Fruit fly (Drosophila melanogaster) whole organism, wandering third instar larva: Measurements from ENCODE around the gene L2HGDH.
A peak's percentile ranks its signal among the peaks of the same experiment; 100 is the strongest.

Source experiments
- Abd-B ChIP-seq: fragments of >200 bp; optimal IDR thresholded peaks from 2 replicates; lab custom pipeline; 2017; ENCODE audit warnings: missing biosample characterization, missing genetic modification characterization
- CG32264 ChIP-seq: fragments of 200-800 bp; sonication (Bioruptor generic); optimal IDR thresholded peaks from 2 replicates; lab custom pipeline; 2016; ENCODE audit warnings: missing biosample characterization, missing genetic modification characterization
- Dfd ChIP-seq: fragments of >200 bp; optimal IDR thresholded peaks from 2 replicates; lab custom pipeline; 2017; ENCODE audit warnings: missing biosample characterization, missing genetic modification characterization
- HLH106 ChIP-seq: fragments of 200-800 bp; optimal IDR thresholded peaks from 3 replicates; lab custom pipeline; 2019; ENCODE audit warnings: missing biosample characterization, mild to moderate bottlenecking, missing genetic modification characterization, moderate library complexity
- Hr78 ChIP-seq: fragments of >200 bp; optimal IDR thresholded peaks from 2 replicates; lab custom pipeline; 2017; ENCODE audit warnings: missing biosample characterization, missing genetic modification characterization
- Hr83 ChIP-seq: fragments of 200-300 bp; sonication (Bioruptor generic); optimal IDR thresholded peaks from 2 replicates; lab custom pipeline; 2016; ENCODE audit warnings: missing biosample characterization, mild to moderate bottlenecking, missing genetic modification characterization, moderate library complexity; ENCODE audit not compliant: poor library complexity, severe bottlenecking
- Mio ChIP-seq: sonication (Bioruptor generic); optimal IDR thresholded peaks from 2 replicates; lab custom pipeline; 2016; ENCODE audit warnings: missing biosample characterization, missing genetic modification characterization
- Rel ChIP-seq, 2 experiments: fragments of 200-800 bp; sonication (Bioruptor generic) in 1 of 2; optimal IDR thresholded peaks; 2 replicates in 1 of 2; 3 replicates in 1 of 2; lab custom pipeline; 2016 to 2019; ENCODE audit warnings: mild to moderate bottlenecking in 2 of 2, missing biosample characterization in 2 of 2, missing genetic modification characterization in 2 of 2, moderate library complexity in 1 of 2
- br ChIP-seq: fragments of 200-800 bp; sonication (Bioruptor generic); optimal IDR thresholded peaks from 2 replicates; lab custom pipeline; 2016; ENCODE audit warnings: missing biosample characterization, missing genetic modification characterization
- brk ChIP-seq: fragments of 200-800 bp; sonication (Bioruptor generic); optimal IDR thresholded peaks from 2 replicates; lab custom pipeline; 2016; ENCODE audit warnings: missing biosample characterization, mild to moderate bottlenecking, missing genetic modification characterization
- dmrt93B ChIP-seq: fragments of 200-800 bp; sonication (Bioruptor generic); optimal IDR thresholded peaks from 2 replicates; lab custom pipeline; 2018; ENCODE audit warnings: missing biosample characterization, mild to moderate bottlenecking, missing genetic modification characterization
- fru ChIP-seq: fragments of 200-800 bp; sonication (Bioruptor generic); optimal IDR thresholded peaks from 3 replicates; lab custom pipeline; 2016; ENCODE audit warnings: missing biosample characterization, mild to moderate bottlenecking, missing genetic modification characterization
- usp ChIP-seq: fragments of >200 bp; optimal IDR thresholded peaks from 2 replicates; lab custom pipeline; 2017; ENCODE audit warnings: missing biosample characterization, missing genetic modification characterization

DNA sequence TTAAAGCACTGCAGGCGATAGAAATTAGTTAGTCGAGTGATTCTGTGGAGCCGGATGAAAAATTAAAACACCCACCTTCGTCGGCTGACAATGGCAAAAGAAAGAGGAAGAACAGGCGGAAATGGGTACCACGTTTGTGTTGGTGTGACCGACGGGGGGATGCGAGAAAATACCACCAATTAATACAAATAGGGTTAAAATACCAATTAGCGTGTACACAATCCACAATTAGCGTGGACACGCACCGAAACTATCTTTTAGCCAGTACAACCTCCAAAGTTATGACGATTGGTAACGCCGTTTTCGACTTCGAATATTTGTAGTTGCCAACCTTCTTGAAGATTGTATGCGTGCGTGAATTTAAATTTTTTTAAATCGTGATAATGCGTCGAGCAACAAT lies 34.9 kb upstream of the L2HGDH start, which contains the start of gene RpL30:
- TF ChIP-seq Hr78 (GFP tag; lab: Kevin White, UChicago): no peak
- peak; percentile 90 for TF ChIP-seq br (GFP tag; lab: Kevin White, UChicago)
- TF ChIP-seq usp: no peak
- TF ChIP-seq Dfd (GFP tag; lab: Kevin White, UChicago): no peak
- TF ChIP-seq Abd-B (GFP tag; lab: Kevin White, UChicago): no peak
- no peak for TF ChIP-seq Rel (GFP tag; optimal IDR thresholded peaks at IDR 0.05; lab: Kevin White, UChicago)
- peak; percentile 78 for TF ChIP-seq Rel (tag; optimal IDR thresholded peaks at IDR 0.05; lab: Kevin White, UChicago)
- TF ChIP-seq Mio (GFP tag; lab: Kevin White, UChicago): peak; percentile 71
- peak; percentile 78 for TF ChIP-seq HLH106 (tag; lab: Kevin White, UChicago)
- peak; percentile 87 for TF ChIP-seq dmrt93B (GFP tag; lab: Kevin White, UChicago)
- TF ChIP-seq CG32264: peak; percentile 68
- TF ChIP-seq Hr83 (GFP tag; lab: Kevin White, UChicago): peak; percentile 85
- TF ChIP-seq fru (GFP tag; lab: Kevin White, UChicago): peak; percentile 81
- no peak for TF ChIP-seq brk (GFP tag; lab: Kevin White, UChicago)
